Worm (Caenorhabditis elegans): Measurements from ENCODE around the gene F22E5.6.

ce11 chrII:2638062-2638461 is 11.6 kb upstream of the F22E5.6 start, which contains the start of gene F22E5.9:
- no peak for TF ChIP-seq klf-2 (GFP tag; conservative IDR thresholded peaks at IDR 0.05)
- no peak for TF ChIP-seq flt-1 (GFP tag; IDR thresholded peaks at IDR 0.05)
- no peak for TF ChIP-seq ztf-29 (GFP tag; IDR thresholded peaks at IDR 0.05)
- TF ChIP-seq tab-1 (GFP tag; IDR thresholded peaks at IDR 0.05), result no peak
- TF ChIP-seq med-1 (GFP tag; optimal IDR thresholded peaks at IDR 0.05; ENCODE audit: insufficient read depth), result no peak
- no peak for TF ChIP-seq ztf-23 (GFP tag; IDR thresholded peaks at IDR 0.05)
- no peak for TF ChIP-seq ref-1 (GFP tag; conservative IDR thresholded peaks at IDR 0.05)

All from whole organism, midembryonic.